Fruit fly (Drosophila melanogaster) whole organism, embryonic: ENCODE results near the gene Eato.

Experiments
- CG10431 ChIP-seq: fragments of 200-800 bp; sonication (Bioruptor generic); optimal IDR thresholded peaks from 3 replicates; lab custom pipeline; 2018; ENCODE audit warnings: missing biosample characterization, mild to moderate bottlenecking, missing genetic modification characterization
- CG11093 ChIP-seq: fragments of 200-800 bp; sonication (Bioruptor generic); IDR thresholded peaks from 3 replicates; pipeline ENCODE4 v1.3.6; 2022; ENCODE audit warnings: missing biosample characterization, missing genetic modification characterization
- CG11456 ChIP-seq: fragments of 200-800 bp; sonication (Bioruptor generic); IDR thresholded peaks from 3 replicates; pipeline ENCODE4 v1.3.6; 2022; ENCODE audit warnings: missing biosample characterization, missing genetic modification characterization
- CG11723 ChIP-seq: fragments of 200-800 bp; sonication (Bioruptor generic); optimal IDR thresholded peaks from 2 replicates; lab custom pipeline; 2017; ENCODE audit warnings: missing biosample characterization, mild to moderate bottlenecking, missing genetic modification characterization
- CG14667 ChIP-seq: fragments of 200-800 bp; sonication (Bioruptor generic); IDR thresholded peaks from 2 replicates; pipeline ENCODE4 v1.3.6; 2022; ENCODE audit warnings: missing biosample characterization, missing genetic modification characterization
- CG16813 ChIP-seq: fragments of 200-800 bp; sonication (Bioruptor generic); IDR thresholded peaks from 3 replicates; pipeline ENCODE4 v1.3.6; 2022; ENCODE audit warnings: missing biosample characterization, missing genetic modification characterization; ENCODE audit not compliant: partially characterized antibody
- CG1832 ChIP-seq: fragments of 200-800 bp; sonication (Bioruptor generic); optimal IDR thresholded peaks from 2 replicates; lab custom pipeline; 2017; ENCODE audit warnings: missing biosample characterization, mild to moderate bottlenecking, missing genetic modification characterization, inconsistent platforms
- CG30020 ChIP-seq: fragments of 200-800 bp; optimal IDR thresholded peaks from 2 replicates; lab custom pipeline; 2019; ENCODE audit warnings: missing biosample characterization, mild to moderate bottlenecking, missing genetic modification characterization, moderate library complexity
- CG3838 ChIP-seq: fragments of 200-800 bp; sonication (Bioruptor generic); optimal IDR thresholded peaks from 3 replicates; lab custom pipeline; 2016; ENCODE audit warnings: missing biosample characterization, missing genetic modification characterization
- CG42726 ChIP-seq: fragments of 200-800 bp; sonication (Bioruptor generic); IDR thresholded peaks from 2 replicates; pipeline ENCODE4 v1.3.6; 2022; ENCODE audit warnings: missing biosample characterization, missing genetic modification characterization; ENCODE audit not compliant: partially characterized antibody
- CG43689 ChIP-seq: fragments of 200-800 bp; sonication (Bioruptor generic); IDR thresholded peaks from 2 replicates; pipeline ENCODE4 v1.3.6; 2022; ENCODE audit warnings: missing biosample characterization, missing genetic modification characterization
- CG4820 ChIP-seq: fragments of 200-800 bp; sonication (Bioruptor generic); optimal IDR thresholded peaks from 3 replicates; lab custom pipeline; 2016; ENCODE audit warnings: missing biosample characterization, missing genetic modification characterization
- CG5180 ChIP-seq: fragments of 200-800 bp; sonication (Bioruptor generic); optimal IDR thresholded peaks from 3 replicates; lab custom pipeline; 2017; ENCODE audit warnings: missing biosample characterization, missing genetic modification characterization, mild to moderate bottlenecking, moderate library complexity, missing genetic modification reagents
- CG8388 ChIP-seq: fragments of 200-800 bp; sonication (Bioruptor generic); optimal IDR thresholded peaks from 2 replicates; lab custom pipeline; 2019; ENCODE audit warnings: missing biosample characterization, mild to moderate bottlenecking, missing genetic modification characterization, moderate library complexity
- CG9797 ChIP-seq: fragments of 200-800 bp; sonication (Bioruptor generic); optimal IDR thresholded peaks from 3 replicates; lab custom pipeline; 2018; ENCODE audit warnings: missing biosample characterization, mild to moderate bottlenecking, missing genetic modification characterization
- CG9932 ChIP-seq: fragments of 200-800 bp; sonication (Bioruptor generic); IDR thresholded peaks from 2 replicates; pipeline ENCODE4 v1.3.6; 2022; ENCODE audit warnings: missing biosample characterization, missing genetic modification characterization
- CTCF ChIP-seq: fragments of 200-800 bp; sonication (Bioruptor generic); optimal IDR thresholded peaks from 2 replicates; lab custom pipeline; 2017; ENCODE audit warnings: missing biosample characterization, mild to moderate bottlenecking, missing genetic modification characterization, moderate library complexity
- Dll ChIP-seq: fragments of 200-800 bp; sonication (Bioruptor generic); IDR thresholded peaks from 4 replicates; pipeline ENCODE4 v1.3.6; 2022; ENCODE audit warnings: missing biosample characterization, missing genetic modification characterization; ENCODE audit not compliant: partially characterized antibody
- Ets65A ChIP-seq: fragments of 200-800 bp; sonication (Bioruptor generic); peaks from one replicate; lab custom pipeline; 2016; ENCODE audit warnings: missing biosample characterization, missing genetic modification characterization
- HLH3B ChIP-seq: fragments of 200-800 bp; sonication (Bioruptor generic); IDR thresholded peaks from 2 replicates; pipeline ENCODE4 v1.3.6; 2022; ENCODE audit warnings: missing biosample characterization, missing genetic modification characterization
- HLH4C ChIP-seq: fragments of 200-800 bp; sonication (Bioruptor generic); IDR thresholded peaks from 3 replicates; pipeline ENCODE4 v1.3.6; 2022; ENCODE audit warnings: missing biosample characterization, missing genetic modification characterization; ENCODE audit not compliant: partially characterized antibody
- Med ChIP-seq: fragments of 200-800 bp; sonication (Bioruptor generic); peaks from one replicate; lab custom pipeline; 2016; ENCODE audit warnings: missing biosample characterization, missing genetic modification characterization, mild to moderate bottlenecking, inconsistent platforms, moderate library complexity
- Oli ChIP-seq: fragments of 200-800 bp; sonication (Bioruptor generic); optimal IDR thresholded peaks from 2 replicates; lab custom pipeline; 2018; ENCODE audit warnings: missing biosample characterization, mild to moderate bottlenecking, missing genetic modification characterization, moderate library complexity
- Pdp1 ChIP-seq, 2 experiments: fragments of 200-800 bp; sonication (Bioruptor generic); optimal IDR thresholded peaks; 3 replicates each; lab custom pipeline; 2016; ENCODE audit warnings: missing biosample characterization in 2 of 2, missing genetic modification characterization in 2 of 2, mild to moderate bottlenecking in 1 of 2, moderate library complexity in 1 of 2
- Poxn ChIP-seq: fragments of 200-800 bp; sonication (Bioruptor generic); IDR thresholded peaks from 2 replicates; pipeline ENCODE4 v1.3.6; 2022; ENCODE audit warnings: missing biosample characterization, missing genetic modification characterization
- Spps ChIP-seq: fragments of 200-800 bp; sonication (Bioruptor generic); optimal IDR thresholded peaks from 2 replicates; lab custom pipeline; 2018; ENCODE audit warnings: missing biosample characterization, mild to moderate bottlenecking, missing genetic modification characterization
- YL-1 ChIP-seq: fragments of 200-800 bp; sonication (Bioruptor generic); optimal IDR thresholded peaks from 3 replicates; lab custom pipeline; 2017; ENCODE audit warnings: missing biosample characterization, mild to moderate bottlenecking, missing genetic modification characterization
- bowl ChIP-seq: fragments of 200-800 bp; sonication (Bioruptor generic); IDR thresholded peaks from 2 replicates; pipeline ENCODE4 v1.3.6; 2022; ENCODE audit warnings: missing biosample characterization, missing genetic modification characterization
- caup ChIP-seq: fragments of 200-800 bp; sonication (Bioruptor generic); optimal IDR thresholded peaks from 3 replicates; lab custom pipeline; 2017; ENCODE audit warnings: missing biosample characterization, mild to moderate bottlenecking, missing genetic modification characterization, moderate library complexity; ENCODE audit not compliant: severe bottlenecking
- dan ChIP-seq: fragments of 200-800 bp; sonication (Bioruptor generic); IDR thresholded peaks from 2 replicates; pipeline ENCODE4 v1.3.6; 2022; ENCODE audit warnings: missing biosample characterization, missing genetic modification characterization
- dmrt99B ChIP-seq: fragments of 200-800 bp; sonication (Bioruptor generic); optimal IDR thresholded peaks from 2 replicates; lab custom pipeline; 2018; ENCODE audit warnings: missing biosample characterization, mild to moderate bottlenecking, missing genetic modification characterization, moderate library complexity
- gce ChIP-seq: fragments of 200-800 bp; sonication (Bioruptor generic); IDR thresholded peaks from 3 replicates; pipeline ENCODE4 v1.3.6; 2022; ENCODE audit warnings: missing biosample characterization, missing genetic modification characterization
- hth ChIP-seq: fragments of >200 bp; optimal IDR thresholded peaks from 2 replicates; lab custom pipeline; 2017; ENCODE audit warnings: inconsistent platforms
- inv ChIP-seq: fragments of 200-800 bp; sonication (Bioruptor generic); IDR thresholded peaks from 2 replicates; pipeline ENCODE4 v1.3.6; 2022; ENCODE audit warnings: missing biosample characterization, missing genetic modification characterization; ENCODE audit not compliant: partially characterized antibody
- jumu ChIP-seq: fragments of 200-800 bp; sonication (Bioruptor generic); optimal IDR thresholded peaks from 3 replicates; lab custom pipeline; 2016; ENCODE audit warnings: missing biosample characterization, missing genetic modification characterization
- kay ChIP-seq: fragments of 200-800 bp; sonication (Bioruptor generic); optimal IDR thresholded peaks from 2 replicates; lab custom pipeline; 2016; ENCODE audit warnings: missing biosample characterization, missing genetic modification characterization
- klu ChIP-seq: fragments of 200-800 bp; sonication (Bioruptor generic); IDR thresholded peaks from 2 replicates; pipeline ENCODE4 v1.3.6; 2022; ENCODE audit warnings: missing biosample characterization, missing genetic modification characterization
- nom ChIP-seq: fragments of 200-800 bp; sonication (Bioruptor generic); optimal IDR thresholded peaks from 2 replicates; lab custom pipeline; 2017; ENCODE audit warnings: missing biosample characterization, missing genetic modification characterization, mild to moderate bottlenecking, moderate library complexity, missing genetic modification reagents
- onecut ChIP-seq: fragments of 200-800 bp; sonication (Bioruptor generic); IDR thresholded peaks from 2 replicates; pipeline ENCODE4 v1.3.6; 2022; ENCODE audit warnings: missing biosample characterization, missing genetic modification characterization
- p53 ChIP-seq: fragments of 200-800 bp; sonication (Bioruptor generic); optimal IDR thresholded peaks from 2 replicates; lab custom pipeline; 2016; ENCODE audit warnings: missing biosample characterization, missing genetic modification characterization
- pita ChIP-seq: fragments of 200-800 bp; sonication (Bioruptor generic); optimal IDR thresholded peaks from 2 replicates; lab custom pipeline; 2017; ENCODE audit warnings: missing biosample characterization, mild to moderate bottlenecking, missing genetic modification characterization
- prd ChIP-seq, 3 experiments: fragments of >200 bp in 2 of 3; fragments of 200-800 bp in 1 of 3; sonication (Bioruptor generic) in 1 of 3; optimal IDR thresholded peaks in 2 of 3; IDR thresholded peaks in 1 of 3; 2 replicates in 2 of 3; 3 replicates in 1 of 3; pipeline versions ENCODE4 v1.3.6 to Lab custom; 2017 to 2022; ENCODE audit warnings: missing biosample characterization in 1 of 3, missing genetic modification characterization in 1 of 3
- ro ChIP-seq: fragments of 200-800 bp; sonication (Bioruptor generic); IDR thresholded peaks from 2 replicates; pipeline ENCODE4 v1.3.6; 2022; ENCODE audit warnings: missing biosample characterization, missing genetic modification characterization
- row ChIP-seq: fragments of 200-800 bp; sonication (Bioruptor generic); IDR thresholded peaks from 3 replicates; pipeline ENCODE4 v1.3.6; 2022; ENCODE audit warnings: missing biosample characterization, missing genetic modification characterization
- sens ChIP-seq: fragments of 200-800 bp; sonication (Bioruptor generic); peaks from one replicate; lab custom pipeline; 2016; ENCODE audit warnings: missing biosample characterization, missing genetic modification characterization
- sna ChIP-seq: fragments of 200-800 bp; sonication (Bioruptor generic); IDR thresholded peaks from 2 replicates; pipeline ENCODE4 v1.3.6; 2022; ENCODE audit warnings: missing biosample characterization, missing genetic modification characterization; ENCODE audit not compliant: partially characterized antibody
- ttk ChIP-seq: fragments of 200-800 bp; sonication (Bioruptor generic); IDR thresholded peaks from 2 replicates; pipeline ENCODE4 v2.1.2; 2022; ENCODE audit warnings: missing biosample characterization, missing genetic modification characterization
- unc-4 ChIP-seq: fragments of 200-800 bp; sonication (Bioruptor generic); IDR thresholded peaks from 2 replicates; pipeline ENCODE4 v1.3.6; 2022; ENCODE audit warnings: missing biosample characterization, missing genetic modification characterization; ENCODE audit not compliant: partially characterized antibody

The Eato gene

dm6 chr2L:13770884-13771283 lies 13.0 kb upstream of the Eato start (continued):
- no peak for TF ChIP-seq kay (GFP tag; lab: Kevin White, UChicago)
- TF ChIP-seq klu (GFP tag; lab: Robert Waterston, UW): no peak
- TF ChIP-seq CG4820 (GFP tag; lab: Kevin White, UChicago): no peak
- peak; percentile 79 for TF ChIP-seq unc-4 (GFP tag; lab: Robert Waterston, UW)
- TF ChIP-seq CG3838 (GFP tag; lab: Kevin White, UChicago): no peak

- no peak for TF ChIP-seq dan (GFP tag; lab: Robert Waterston, UW)
- TF ChIP-seq ttk (GFP tag; lab: Robert Waterston, UW): no peak
- no peak for TF ChIP-seq CG1832
- no peak for TF ChIP-seq Spps
- TF ChIP-seq CG9797 (GFP tag; lab: Kevin White, UChicago): no peak
- TF ChIP-seq CG11456 (GFP tag; lab: Robert Waterston, UW): no peak
- TF ChIP-seq CG11093 (GFP tag; lab: Robert Waterston, UW): no peak
- TF ChIP-seq jumu: no peak
- TF ChIP-seq sna: no peak
- TF ChIP-seq CG16813 (GFP tag; lab: Robert Waterston, UW): no peak
- no peak for TF ChIP-seq CTCF (GFP tag; lab: Kevin White, UChicago)
- TF ChIP-seq CG8388 (GFP tag; lab: Kevin White, UChicago): no peak
- no peak for TF ChIP-seq caup (GFP tag; lab: Kevin White, UChicago)
- no peak for TF ChIP-seq hth
- no peak for TF ChIP-seq Poxn (GFP tag; lab: Robert Waterston, UW)
- no peak for TF ChIP-seq bowl (GFP tag; lab: Robert Waterston, UW)
- no peak for TF ChIP-seq dmrt99B
- no peak for TF ChIP-seq CG11723
- no peak for TF ChIP-seq CG9932
- no peak for TF ChIP-seq Oli (tag; lab: Kevin White, UChicago)
Measured at dm6 chr2L:13773697-13774096, 10.2 kb upstream of the Eato start, which contains the start of gene CG43376. TSS of gene CG43376 (plus strand) at chr2L:13773997.

dm6 chr2L:13776928-13777686 lies 6.8 kb upstream of the Eato start:
- no peak for TF ChIP-seq pita (GFP tag; lab: Kevin White, UChicago)
- no peak for TF ChIP-seq inv (GFP tag; lab: Robert Waterston, UW)
- TF ChIP-seq p53 (GFP tag; lab: Kevin White, UChicago): no peak
- peak; percentile 42 for TF ChIP-seq sens (GFP tag; lab: Kevin White, UChicago)
- TF ChIP-seq CG43689 (GFP tag; lab: Robert Waterston, UW): 0 out of 2 replicates have a peak, but pooled peaks have one; percentile 21
- no peak for TF ChIP-seq CG42726
- TF ChIP-seq CG14667 (GFP tag; lab: Robert Waterston, UW): no peak
- TF ChIP-seq CG30020 (tag; lab: Kevin White, UChicago): no peak
- 0 out of 2 replicates have a peak, but pooled peaks have one; percentile 7 for TF ChIP-seq ro (GFP tag; lab: Robert Waterston, UW)
- no peak for TF ChIP-seq prd (optimal IDR thresholded peaks at IDR 0.05; lab: Kevin White, UChicago)
- no peak for TF ChIP-seq prd (GFP tag; IDR thresholded peaks at IDR 0.05; lab: Robert Waterston, UW)
- peak; percentile 95 for TF ChIP-seq CG5180 (GFP tag; lab: Kevin White, UChicago)
- TF ChIP-seq Med: peak; percentile 47
- peak; percentile 32 for TF ChIP-seq CG10431 (GFP tag; lab: Kevin White, UChicago)
- TF ChIP-seq HLH4C: 0 out of 3 replicates have a peak, but pooled peaks have one; percentile 23
- no peak for TF ChIP-seq Dll (GFP tag; lab: Robert Waterston, UW)
- no peak for TF ChIP-seq HLH3B (GFP tag; lab: Robert Waterston, UW)
- peak in 1 of 2 experiments; percentile 4 for TF ChIP-seq Pdp1 (GFP tag; optimal IDR thresholded peaks at IDR 0.05; lab: Kevin White, UChicago)
- TF ChIP-seq gce (GFP tag; lab: Robert Waterston, UW): no peak
- TF ChIP-seq Ets65A (GFP tag; lab: Kevin White, UChicago): peak; percentile 46
- TF ChIP-seq row (GFP tag; lab: Robert Waterston, UW): peak; percentile 26; the same call in 1 of the 3 replicates
- peak; percentile 80 for TF ChIP-seq onecut (GFP tag; lab: Robert Waterston, UW)
- no peak for TF ChIP-seq YL-1 (GFP tag; lab: Kevin White, UChicago)
- TF ChIP-seq CG4820 (GFP tag; lab: Kevin White, UChicago): no peak
- no peak for TF ChIP-seq nom (GFP tag; lab: Kevin White, UChicago)
